Fruit fly (Drosophila melanogaster): Measurements from ENCODE around the gene CG7953.

CG7953 gene

dm6 chr2L:13869400-13869799 lies 21.7 kb downstream of the CG7953 start:
- TF ChIP-seq noc (tag; optimal IDR thresholded peaks at IDR 0.05) = no peak

- TF ChIP-seq noc (tag; optimal IDR thresholded peaks at IDR 0.05) = no peak
Observed at dm6 chr2L:13873147-13873546, 25.4 kb downstream of the CG7953 start.

dm6 chr2L:13876698-13877097 lies 29.0 kb downstream of the CG7953 start:
- no peak for TF ChIP-seq noc (tag; optimal IDR thresholded peaks at IDR 0.05)

- no peak for TF ChIP-seq noc (tag; optimal IDR thresholded peaks at IDR 0.05)
Observed at dm6 chr2L:13877934-13878580, 30.3 kb downstream of the CG7953 start.

- peak; percentile 31 for TF ChIP-seq noc (tag; optimal IDR thresholded peaks at IDR 0.05)
Observed at dm6 chr2L:13878801-13879200, 31.1 kb downstream of the CG7953 start.

dm6 chr2L:13881387-13881902 lies 33.7 kb downstream of the CG7953 start:
- no peak for TF ChIP-seq noc (tag; optimal IDR thresholded peaks at IDR 0.05)

- peak; percentile 83 for TF ChIP-seq noc (tag; optimal IDR thresholded peaks at IDR 0.05)
Observed at dm6 chr2L:13881939-13882338, 34.2 kb downstream of the CG7953 start.

dm6 chr2L:13884063-13884656 lies 36.4 kb downstream of the CG7953 start:
- TF ChIP-seq noc (tag; optimal IDR thresholded peaks at IDR 0.05) = no peak

- TF ChIP-seq noc (tag; optimal IDR thresholded peaks at IDR 0.05) = no peak
Observed at dm6 chr2L:13884678-13885303, 37.1 kb downstream of the CG7953 start.

- TF ChIP-seq noc (tag; optimal IDR thresholded peaks at IDR 0.05) = no peak
Observed at dm6 chr2L:13886326-13887073, 38.8 kb downstream of the CG7953 start.

- no peak for TF ChIP-seq noc (tag; optimal IDR thresholded peaks at IDR 0.05)
Observed at dm6 chr2L:13889934-13890333, 42.2 kb downstream of the CG7953 start.

- TF ChIP-seq noc (tag; optimal IDR thresholded peaks at IDR 0.05) = no peak
Observed at dm6 chr2L:13892826-13893225, 45.1 kb downstream of the CG7953 start.

- TF ChIP-seq noc (tag; optimal IDR thresholded peaks at IDR 0.05) = no peak
Observed at dm6 chr2L:13893439-13893838, 45.7 kb downstream of the CG7953 start.
